Worm (Caenorhabditis elegans) whole organism, L1 larva: ENCODE results near the gene otpl-6.

Experiments used
- aly-2 ChIP-seq: fragments of 150-350 bp; optimal IDR thresholded peaks from 2 replicates; lab custom pipeline; 2014; ENCODE audit warnings: missing biosample characterization, missing genetic modification characterization
- blmp-1 ChIP-seq: fragments of 150-350 bp; optimal IDR thresholded peaks from 2 replicates; lab custom pipeline; 2014; ENCODE audit warnings: missing biosample characterization, missing genetic modification characterization
- lin-13 ChIP-seq: fragments of 150-350 bp; optimal IDR thresholded peaks from 2 replicates; lab custom pipeline; 2014; ENCODE audit warnings: missing biosample characterization, missing genetic modification reagents, missing genetic modification characterization
- mdl-1 ChIP-seq, 2 experiments: fragments of 150-350 bp; optimal IDR thresholded peaks; 2 replicates each; lab custom pipeline; 2014 to 2017; ENCODE audit warnings: missing biosample characterization in 2 of 2, missing genetic modification characterization in 2 of 2, inconsistent platforms in 1 of 2
- nhr-28 ChIP-seq: fragments of 150-350 bp; optimal IDR thresholded peaks from 2 replicates; lab custom pipeline; 2014; ENCODE audit warnings: missing biosample characterization, missing genetic modification characterization
- snpc-4 ChIP-seq: fragments of 150-350 bp; optimal IDR thresholded peaks from 2 replicates; lab custom pipeline; 2014; ENCODE audit warnings: missing biosample characterization, missing genetic modification characterization
- tbx-2 ChIP-seq: sonication (generic microtip); optimal IDR thresholded peaks from 2 replicates; lab custom pipeline; 2016; ENCODE audit warnings: missing genetic modification characterization, missing compliant biosample characterization
- unc-62 ChIP-seq: fragments of 150-350 bp; optimal IDR thresholded peaks from 2 replicates; lab custom pipeline; 2014; ENCODE audit warnings: missing biosample characterization, missing genetic modification reagents, missing genetic modification characterization
- ztf-4 ChIP-seq: fragments of 150-350 bp; optimal IDR thresholded peaks from 2 replicates; lab custom pipeline; 2014; ENCODE audit warnings: missing biosample characterization, missing genetic modification characterization

DNA sequence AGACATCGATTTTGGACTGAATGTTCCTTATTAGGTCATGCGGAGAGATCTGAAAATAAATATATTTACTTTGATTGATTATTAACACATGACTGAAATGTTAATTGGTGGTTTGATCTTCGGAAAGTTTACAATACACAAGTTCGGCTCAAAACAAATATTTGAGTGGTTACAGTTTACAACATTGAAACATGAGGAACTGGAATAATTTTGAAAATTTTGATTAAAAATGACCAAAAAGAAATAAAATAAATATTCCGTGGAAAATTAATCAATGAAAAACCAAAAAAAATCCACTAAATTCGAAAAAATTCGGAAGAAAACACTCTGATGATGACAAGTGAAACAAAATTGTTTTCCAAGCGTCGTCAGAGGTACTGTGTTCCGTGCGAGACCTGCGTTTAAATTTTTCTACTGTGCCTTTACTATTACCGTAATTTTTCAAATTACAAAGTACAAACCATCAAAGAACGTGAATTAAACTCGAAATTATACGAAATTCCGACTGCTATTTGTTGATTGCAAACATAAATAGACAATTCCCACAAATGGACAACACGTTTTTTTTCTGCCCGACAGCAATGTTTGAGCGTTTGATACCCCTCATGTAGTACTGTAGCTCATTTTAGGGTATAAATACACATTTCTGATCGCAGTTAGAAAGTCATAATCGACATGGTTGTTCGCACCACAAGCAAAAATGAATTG is 4.9 kb upstream of the otpl-6 start, which contains the start of the genes F45F2.11 and otpl-7:
- TF ChIP-seq blmp-1 (no peak), tbx-2 (tag; lab: Kevin White, UChicago) (no peak), nhr-28 (no peak), ztf-4 (tag; lab: Kevin White, UChicago) (no peak), unc-62 (GFP tag; lab: Kevin White, UChicago) (no peak), mdl-1 (tag; optimal IDR thresholded peaks at IDR 0.05; lab: Kevin White, UChicago) (no peak), lin-13 (GFP tag; lab: Kevin White, UChicago) (no peak), snpc-4 (no peak), aly-2 (no peak)
